Worm (Caenorhabditis elegans): Measurements from ENCODE around the gene him-17.

The him-17 gene

DNA sequence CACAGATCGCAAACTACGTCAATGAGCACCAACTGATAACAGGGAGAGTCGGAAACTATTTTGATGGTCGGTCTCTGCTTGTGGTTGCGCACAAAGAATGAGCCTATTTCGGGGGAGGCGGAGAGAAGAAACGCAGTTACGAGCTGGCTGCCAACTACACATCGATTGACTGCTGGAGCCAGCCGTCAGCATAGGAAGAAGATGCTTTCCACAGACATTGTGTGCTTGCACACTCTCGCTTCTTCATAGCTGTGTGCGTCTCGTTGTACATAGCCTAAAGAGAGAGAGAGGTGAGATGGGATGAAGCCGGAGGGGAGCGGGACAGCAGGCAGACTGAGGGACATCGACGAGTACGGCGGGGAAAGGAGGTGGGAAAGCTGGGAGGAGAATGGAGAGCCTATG, 46.1 kb upstream of the him-17 start:
- peak; percentile 88 for TF ChIP-seq lin-14 (GFP tag; optimal IDR thresholded peaks at IDR 0.05)
- TF ChIP-seq elt-3 (tag; optimal IDR thresholded peaks at IDR 0.05) = no peak
- TF ChIP-seq xbp-1 (tag; optimal IDR thresholded peaks at IDR 0.05) = peak; percentile 36
- no peak for TF ChIP-seq ceh-88 (GFP tag; IDR thresholded peaks at IDR 0.05)
- peak; percentile 28 for TF ChIP-seq mep-1 (tag; optimal IDR thresholded peaks at IDR 0.05)
- peak in 1 of 3 experiments; percentile 49 for TF ChIP-seq dpl-1 (GFP tag; optimal IDR thresholded peaks at IDR 0.05)
- TF ChIP-seq egl-13 (tag; optimal IDR thresholded peaks at IDR 0.05) = peak; percentile 57
- no peak for TF ChIP-seq Y116A8C.19 (tag; optimal IDR thresholded peaks at IDR 0.05; ENCODE audit: borderline replicate concordance)
- TF ChIP-seq irx-1 (tag; optimal IDR thresholded peaks at IDR 0.05) = peak; percentile 50
- TF ChIP-seq sox-4 (tag; optimal IDR thresholded peaks at IDR 0.05) = no peak
- TF ChIP-seq efl-3 (GFP tag; optimal IDR thresholded peaks at IDR 0.05) = no peak
- no peak for TF ChIP-seq aha-1 (tag; optimal IDR thresholded peaks at IDR 0.05)
- TF ChIP-seq dsc-1 (tag; optimal IDR thresholded peaks at IDR 0.05) = peak; percentile 2
- no peak for TF ChIP-seq nhr-237 (tag; optimal IDR thresholded peaks at IDR 0.05)
- no peak for TF ChIP-seq C16A3.4 (tag; optimal IDR thresholded peaks at IDR 0.05)
- no peak for TF ChIP-seq blmp-1 (tag; optimal IDR thresholded peaks at IDR 0.05)
- peak; percentile 36; the same call in 1 of the 2 replicates for TF ChIP-seq isw-1 (GFP tag; IDR thresholded peaks at IDR 0.05)
- TF ChIP-seq fkh-8 (tag; optimal IDR thresholded peaks at IDR 0.05) = peak; percentile 82
- peak; percentile 42 for TF ChIP-seq rnt-1 (tag; optimal IDR thresholded peaks at IDR 0.05)
- TF ChIP-seq nhr-90 (tag; optimal IDR thresholded peaks at IDR 0.05; ENCODE audit: poor library complexity) = no peak
- peak; percentile 29 for TF ChIP-seq nhr-20 (tag; optimal IDR thresholded peaks at IDR 0.05)
- peak; percentile 38 to 41 for TF ChIP-seq lin-35 (GFP tag; optimal IDR thresholded peaks at IDR 0.05)
- no peak for TF ChIP-seq lin-15B (tag; optimal IDR thresholded peaks at IDR 0.05)
- peak; percentile 62 for TF ChIP-seq nhr-71 (tag; optimal IDR thresholded peaks at IDR 0.05)
- TF ChIP-seq lir-3 (tag; optimal IDR thresholded peaks at IDR 0.05; ENCODE audit: poor library complexity) = no peak
- no peak for TF ChIP-seq hlh-4 (tag; optimal IDR thresholded peaks at IDR 0.05)
- no peak for TF ChIP-seq hpl-2 (GFP tag; optimal IDR thresholded peaks at IDR 0.05)
- TF ChIP-seq ztf-4 (tag; optimal IDR thresholded peaks at IDR 0.05) = peak; percentile 37
- TF ChIP-seq alr-1 (tag; optimal IDR thresholded peaks at IDR 0.05; ENCODE audit: borderline replicate concordance) = no peak
- TF ChIP-seq vab-15 (tag; optimal IDR thresholded peaks at IDR 0.05) = no peak
- TF ChIP-seq skn-1 (tag; optimal IDR thresholded peaks at IDR 0.05) = peak; percentile 12
- peak; percentile 26 for TF ChIP-seq pax-3 (tag; optimal IDR thresholded peaks at IDR 0.05)
- TF ChIP-seq mef-2 (tag; optimal IDR thresholded peaks at IDR 0.05) = peak; percentile 14
- no peak for TF ChIP-seq aly-2 (tag; optimal IDR thresholded peaks at IDR 0.05)
- no peak for TF ChIP-seq pag-3 (tag; optimal IDR thresholded peaks at IDR 0.05; ENCODE audit: borderline replicate concordance, insufficient read depth)
- no peak for TF ChIP-seq mab-9 (GFP tag; IDR thresholded peaks at IDR 0.05)
- no peak for TF ChIP-seq ceh-8 (GFP tag; optimal IDR thresholded peaks at IDR 0.05)
- TF ChIP-seq nhr-11 (tag; optimal IDR thresholded peaks at IDR 0.05) = no peak
- peak; percentile 84 for TF ChIP-seq elt-2 (tag; optimal IDR thresholded peaks at IDR 0.05)
- TF ChIP-seq lsy-2 (tag; optimal IDR thresholded peaks at IDR 0.05) = peak; percentile 10 to 49
- TF ChIP-seq lin-13 (GFP tag; optimal IDR thresholded peaks at IDR 0.05) = no peak
- TF ChIP-seq fkh-4 (tag; optimal IDR thresholded peaks at IDR 0.05; ENCODE audit: borderline replicate concordance) = no peak
- TF ChIP-seq swsn-7 (tag; optimal IDR thresholded peaks at IDR 0.05) = peak; percentile 57
- peak; percentile 13 for TF ChIP-seq nhr-77 (tag; optimal IDR thresholded peaks at IDR 0.05)
- no peak for TF ChIP-seq unc-30 (tag; optimal IDR thresholded peaks at IDR 0.05)
- TF ChIP-seq unc-86 (tag; optimal IDR thresholded peaks at IDR 0.05) = peak; percentile 51
- no peak for TF ChIP-seq tlp-1 (tag; optimal IDR thresholded peaks at IDR 0.05)
- no peak for TF ChIP-seq ceh-63 (GFP tag; optimal IDR thresholded peaks at IDR 0.05)
- TF ChIP-seq sptf-1 (tag; optimal IDR thresholded peaks at IDR 0.05) = no peak
- TF ChIP-seq zip-4 (GFP tag; optimal IDR thresholded peaks at IDR 0.05) = no peak
- no peak for TF ChIP-seq snpc-4 (tag; optimal IDR thresholded peaks at IDR 0.05)
- peak; percentile 52 for TF ChIP-seq nhr-19 (GFP tag; conservative IDR thresholded peaks at IDR 0.05)
- TF ChIP-seq ets-5 (GFP tag; IDR thresholded peaks at IDR 0.05) = no peak

Data from whole organism, L1 larva.